Worm (Caenorhabditis elegans) whole organism, L4 larva: ENCODE data around the gene K06B4.15.
A peak's percentile ranks its signal among the peaks of the same experiment; 100 is the strongest.

ENCODE experiments used
- Y105C5A.15 ChIP-seq: fragments of 200-800 bp; sonication (Bioruptor generic); IDR thresholded peaks from 2 replicates; pipeline ENCODE4 v1.3.6; 2022; ENCODE audit warnings: missing genetic modification characterization, missing compliant biosample characterization
- Y48G9A.11 ChIP-seq: fragments of 200-800 bp; sonication (Bioruptor generic); IDR thresholded peaks from 2 replicates; pipeline ENCODE4 v1.3.6; 2022; ENCODE audit warnings: missing genetic modification reagents, missing genetic modification characterization, missing compliant biosample characterization
- ZK337.2 ChIP-seq: fragments of 200-800 bp; sonication (Bioruptor generic); IDR thresholded peaks from 2 replicates; pipeline ENCODE4 v1.3.6; 2022; ENCODE audit warnings: missing genetic modification reagents, missing genetic modification characterization, missing compliant biosample characterization
- ZK546.5 ChIP-seq, 2 experiments: sonication (generic microtip); optimal IDR thresholded peaks; 2 replicates each; lab custom pipeline; 2017; ENCODE audit warnings: missing biosample characterization in 2 of 2, missing genetic modification characterization in 2 of 2
- aha-1 ChIP-seq: fragments of 150-350 bp; peaks from one replicate; lab custom pipeline; 2014; ENCODE audit warnings: missing biosample characterization, missing genetic modification characterization
- arid-1 ChIP-seq: fragments of 200-800 bp; sonication (Bioruptor generic); conservative IDR thresholded peaks from 2 replicates; pipeline ENCODE4 v1.3.6; 2022; ENCODE audit warnings: missing genetic modification reagents, missing genetic modification characterization, missing compliant biosample characterization
- attf-4 ChIP-seq: sonication (generic microtip); optimal IDR thresholded peaks from 3 replicates; lab custom pipeline; 2017; ENCODE audit warnings: missing biosample characterization, missing genetic modification characterization
- ceh-20 ChIP-seq: fragments of 200-800 bp; sonication (Bioruptor generic); IDR thresholded peaks from 2 replicates; pipeline ENCODE4 v1.3.6; 2022; ENCODE audit warnings: missing genetic modification reagents, missing genetic modification characterization, missing compliant biosample characterization
- ces-1 ChIP-seq: fragments of 150-350 bp; sonication (generic microtip); optimal IDR thresholded peaks from 4 replicates; lab custom pipeline; 2014; ENCODE audit warnings: missing biosample characterization, missing genetic modification reagents, missing genetic modification characterization
- cey-2 ChIP-seq: sonication (generic microtip); optimal IDR thresholded peaks from 3 replicates; lab custom pipeline; 2017; ENCODE audit warnings: missing genetic modification characterization, mild to moderate bottlenecking, missing compliant biosample characterization, antibody characterized with exemption, borderline replicate concordance; ENCODE audit not compliant: insufficient read depth
- daf-12 ChIP-seq: fragments of 150-350 bp; optimal IDR thresholded peaks from 2 replicates; lab custom pipeline; 2014; ENCODE audit warnings: missing biosample characterization, missing genetic modification reagents, missing genetic modification characterization
- daf-16 ChIP-seq, 3 experiments: sonication (generic microtip); optimal IDR thresholded peaks; 2 replicates each; lab custom pipeline; 2016 to 2017; ENCODE audit warnings: missing genetic modification characterization in 3 of 3, missing genetic modification reagents in 3 of 3, mild to moderate bottlenecking in 2 of 3, missing compliant biosample characterization in 2 of 3, missing biosample characterization in 1 of 3, moderate library complexity in 1 of 3
- daf-19 ChIP-seq: fragments of 200-800 bp; sonication (Bioruptor generic); conservative IDR thresholded peaks from 2 replicates; pipeline ENCODE4 v1.3.6; 2022; ENCODE audit warnings: missing genetic modification characterization, missing compliant biosample characterization
- daf-8 ChIP-seq: fragments of 200-800 bp; sonication (Bioruptor generic); IDR thresholded peaks from 2 replicates; pipeline ENCODE4 v1.3.6; 2022; ENCODE audit warnings: missing genetic modification characterization, missing compliant biosample characterization
- dmd-6 ChIP-seq: fragments of 200-800 bp; sonication (Bioruptor generic); IDR thresholded peaks from 2 replicates; pipeline ENCODE4 v1.3.6; 2022; ENCODE audit warnings: missing genetic modification reagents, missing genetic modification characterization, missing compliant biosample characterization
- dpl-1 ChIP-seq: fragments of 150-350 bp; optimal IDR thresholded peaks from 2 replicates; lab custom pipeline; 2014; ENCODE audit warnings: missing biosample characterization, missing genetic modification reagents, missing genetic modification characterization
- duxl-1 ChIP-seq: sonication (generic microtip); optimal IDR thresholded peaks from 2 replicates; lab custom pipeline; 2016; ENCODE audit warnings: mild to moderate bottlenecking, missing genetic modification characterization, moderate library complexity, missing compliant biosample characterization; ENCODE audit not compliant: poor library complexity
- dve-1 ChIP-seq: sonication (generic microtip); optimal IDR thresholded peaks from 2 replicates; lab custom pipeline; 2017; ENCODE audit warnings: antibody characterized with exemption, mild to moderate bottlenecking, missing genetic modification characterization, missing compliant biosample characterization; ENCODE audit not compliant: insufficient read depth
- egl-27 ChIP-seq: sonication (generic microtip); optimal IDR thresholded peaks from 3 replicates; lab custom pipeline; 2017; ENCODE audit warnings: missing biosample characterization, missing genetic modification reagents, missing genetic modification characterization
- fos-1 ChIP-seq: fragments of 150-350 bp; optimal IDR thresholded peaks from 2 replicates; lab custom pipeline; 2014; ENCODE audit warnings: missing biosample characterization, missing genetic modification characterization
- gei-8 ChIP-seq: fragments of 200-800 bp; sonication (Bioruptor generic); optimal IDR thresholded peaks from 2 replicates; lab custom pipeline; 2018; ENCODE audit warnings: mild to moderate bottlenecking, missing genetic modification characterization, missing compliant biosample characterization
- hlh-30 ChIP-seq: sonication (generic microtip); optimal IDR thresholded peaks from 2 replicates; lab custom pipeline; 2017; ENCODE audit warnings: antibody characterized with exemption, mild to moderate bottlenecking, missing genetic modification characterization, missing compliant biosample characterization; ENCODE audit not compliant: insufficient read depth
- lim-7 ChIP-seq: fragments of 200-800 bp; sonication (Bioruptor generic); IDR thresholded peaks from 2 replicates; pipeline ENCODE4 v1.3.6; 2022; ENCODE audit warnings: missing genetic modification characterization, missing compliant biosample characterization
- lin-1 ChIP-seq: fragments of 200-800 bp; sonication (Bioruptor generic); IDR thresholded peaks from 2 replicates; pipeline ENCODE4 v1.3.6; 2022; ENCODE audit warnings: missing genetic modification reagents, missing genetic modification characterization, missing compliant biosample characterization
- lin-13 ChIP-seq: fragments of 150-350 bp; optimal IDR thresholded peaks from 2 replicates; lab custom pipeline; 2014; ENCODE audit warnings: missing biosample characterization, missing genetic modification reagents, missing genetic modification characterization
- lin-15B ChIP-seq: fragments of 150-350 bp; sonication (generic microtip); optimal IDR thresholded peaks from 3 replicates; lab custom pipeline; 2014; ENCODE audit warnings: missing biosample characterization, missing genetic modification characterization
- lin-38 ChIP-seq: fragments of 200-800 bp; sonication (Bioruptor generic); IDR thresholded peaks from 2 replicates; pipeline ENCODE4 v1.3.6; 2022; ENCODE audit warnings: missing genetic modification reagents, missing genetic modification characterization, missing compliant biosample characterization
- lin-39 ChIP-seq: fragments of 150-350 bp; optimal IDR thresholded peaks from 2 replicates; lab custom pipeline; 2014; ENCODE audit warnings: missing biosample characterization, missing genetic modification reagents, missing genetic modification characterization
- lir-3 ChIP-seq: sonication (generic microtip); optimal IDR thresholded peaks from 2 replicates; lab custom pipeline; 2016; ENCODE audit warnings: mild to moderate bottlenecking, missing genetic modification characterization, missing compliant biosample characterization
- madf-9 ChIP-seq: fragments of 200-800 bp; sonication (Bioruptor generic); conservative IDR thresholded peaks from 2 replicates; pipeline ENCODE4 v1.3.6; 2022; ENCODE audit warnings: missing genetic modification reagents, missing genetic modification characterization, missing compliant biosample characterization
- mdl-1 ChIP-seq, 2 experiments: fragments of 150-350 bp in 1 of 2; sonication (generic microtip) in 1 of 2; optimal IDR thresholded peaks; 2 replicates each; lab custom pipeline; 2014 to 2017; ENCODE audit warnings: missing biosample characterization in 2 of 2, missing genetic modification characterization in 2 of 2
- mes-2 ChIP-seq: sonication (generic microtip); optimal IDR thresholded peaks from 2 replicates; lab custom pipeline; 2016; ENCODE audit warnings: missing genotype, mild to moderate bottlenecking, missing genetic modification characterization, missing compliant biosample characterization; ENCODE audit not compliant: poor library complexity, severe bottlenecking
- mxl-3 ChIP-seq: fragments of 200-800 bp; sonication (Bioruptor generic); optimal IDR thresholded peaks from 2 replicates; lab custom pipeline; 2018; ENCODE audit warnings: mild to moderate bottlenecking, missing genetic modification characterization, missing compliant biosample characterization
- nhr-11 ChIP-seq: fragments of 150-350 bp; optimal IDR thresholded peaks from 2 replicates; lab custom pipeline; 2014; ENCODE audit warnings: missing biosample characterization, missing genetic modification characterization
- nhr-25 ChIP-seq: sonication (generic microtip); optimal IDR thresholded peaks from 2 replicates; lab custom pipeline; 2017; ENCODE audit warnings: missing genetic modification characterization, mild to moderate bottlenecking, missing compliant biosample characterization, antibody characterized with exemption, moderate library complexity, borderline replicate concordance; ENCODE audit not compliant: insufficient read depth
- nhr-48 ChIP-seq: sonication (generic microtip); optimal IDR thresholded peaks from 2 replicates; lab custom pipeline; 2016; ENCODE audit warnings: mild to moderate bottlenecking, missing genetic modification characterization, missing compliant biosample characterization
- php-3 ChIP-seq: fragments of 200-800 bp; sonication (Bioruptor generic); IDR thresholded peaks from 2 replicates; pipeline ENCODE4 v1.3.6; 2022; ENCODE audit warnings: missing genetic modification reagents, missing genetic modification characterization, missing compliant biosample characterization
- pqm-1 ChIP-seq: sonication (generic microtip); optimal IDR thresholded peaks from 2 replicates; lab custom pipeline; 2017; ENCODE audit warnings: missing biosample characterization, missing genetic modification characterization
- rbr-2 ChIP-seq: sonication (generic microtip); optimal IDR thresholded peaks from 2 replicates; lab custom pipeline; 2016; ENCODE audit warnings: missing genotype, missing genetic modification characterization, missing compliant biosample characterization
- skn-1 ChIP-seq: fragments of 150-350 bp; optimal IDR thresholded peaks from 2 replicates; lab custom pipeline; 2014; ENCODE audit warnings: missing biosample characterization, missing genetic modification characterization
- snpc-1.2 ChIP-seq: fragments of 200-800 bp; sonication (Bioruptor generic); IDR thresholded peaks from 2 replicates; pipeline ENCODE4 v1.3.6; 2022; ENCODE audit warnings: missing genetic modification reagents, missing genetic modification characterization, missing compliant biosample characterization
- snpc-4 ChIP-seq: fragments of 150-350 bp; optimal IDR thresholded peaks from 2 replicates; lab custom pipeline; 2014; ENCODE audit warnings: missing biosample characterization, missing genetic modification characterization
- tag-97 ChIP-seq: fragments of 200-800 bp; sonication (Bioruptor generic); IDR thresholded peaks from 2 replicates; pipeline ENCODE4 v1.3.6; 2022; ENCODE audit warnings: missing genetic modification characterization, missing compliant biosample characterization
- tra-1 ChIP-seq: fragments of 200-800 bp; sonication (Bioruptor generic); IDR thresholded peaks from 2 replicates; pipeline ENCODE4 v1.3.6; 2022; ENCODE audit warnings: missing genetic modification reagents, missing genetic modification characterization, missing compliant biosample characterization
- zfp-2 ChIP-seq: sonication (generic microtip); optimal IDR thresholded peaks from 2 replicates; lab custom pipeline; 2016; ENCODE audit warnings: mild to moderate bottlenecking, missing genetic modification characterization, missing compliant biosample characterization
- zfp-3 ChIP-seq: fragments of 200-800 bp; sonication (Bioruptor generic); conservative IDR thresholded peaks from 2 replicates; pipeline ENCODE4 v1.3.6; 2022; ENCODE audit warnings: missing genetic modification reagents, missing genetic modification characterization, missing compliant biosample characterization
- zip-2 ChIP-seq: fragments of 150-350 bp; optimal IDR thresholded peaks from 2 replicates; lab custom pipeline; 2014; ENCODE audit warnings: missing biosample characterization, missing genetic modification characterization
- ztf-7 ChIP-seq: fragments of 150-350 bp; optimal IDR thresholded peaks from 2 replicates; lab custom pipeline; 2014; ENCODE audit warnings: missing biosample characterization, missing genetic modification characterization

Gene K06B4.15

DNA sequence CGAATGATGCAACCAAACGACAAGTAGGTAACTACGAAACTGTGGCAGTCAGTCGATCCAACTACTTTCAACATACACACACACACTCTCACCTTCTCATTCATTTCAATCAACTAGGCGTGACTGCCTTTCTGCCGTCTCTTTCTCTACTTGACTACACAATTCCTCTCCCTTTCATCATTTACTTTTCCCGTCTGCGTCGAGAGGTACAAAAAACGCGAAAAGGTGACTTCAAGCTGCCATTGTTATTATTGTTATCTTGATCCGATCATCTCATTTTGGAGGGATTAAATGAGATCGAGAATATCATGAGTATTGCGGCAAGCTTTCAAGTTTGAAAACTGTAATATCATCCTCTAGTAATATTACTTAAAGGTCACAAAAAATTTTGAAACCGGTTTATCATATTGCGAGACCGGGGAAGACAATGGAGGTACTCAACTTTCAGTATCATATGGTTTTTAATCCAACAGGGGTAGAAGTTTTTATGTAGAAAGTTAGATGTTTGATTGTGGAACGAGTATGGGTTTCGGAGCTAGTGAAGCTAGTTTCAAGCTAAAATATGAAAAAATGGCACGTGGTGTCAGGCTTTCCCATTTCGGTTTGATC lies 6.1 kb upstream of the K06B4.15 start (continued):
- TF ChIP-seq snpc-4 (no peak), dve-1 (peak; percentile 92), duxl-1 (tag; lab: Kevin White, UChicago) (no peak), zip-2 (no peak)

DNA sequence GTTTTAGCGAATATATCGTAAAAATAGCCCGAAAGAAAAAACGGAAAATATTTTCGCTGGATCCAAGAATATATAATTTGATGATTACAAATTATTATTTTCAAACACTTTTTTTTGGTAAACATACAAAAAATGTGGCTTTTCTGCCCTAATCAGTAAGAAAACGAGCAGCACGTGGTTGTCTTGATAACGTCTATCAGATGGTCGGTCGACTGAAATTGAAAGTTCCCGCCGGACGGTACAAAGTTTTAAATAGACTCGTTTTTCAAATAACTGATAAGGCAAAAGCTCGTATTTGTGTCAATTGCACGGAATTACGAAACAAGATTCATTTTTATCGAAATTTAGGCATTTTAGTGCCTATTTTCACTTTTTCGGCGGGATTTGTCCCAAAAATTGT lies 3.5 kb upstream of the K06B4.15 start:
- TF ChIP-seq ZK546.5 (tag; optimal IDR thresholded peaks at IDR 0.05; lab: Kevin White, UChicago) (no peak), ces-1 (GFP tag; lab: Kevin White, UChicago) (no peak), cey-2 (tag; lab: Kevin White, UChicago) (no peak), lin-38 (no peak), attf-4 (tag; lab: Kevin White, UChicago) (no peak), lin-39 (tag; lab: Kevin White, UChicago) (no peak), rbr-2 (tag; lab: Kevin White, UChicago) (no peak), lin-1 (GFP tag; lab: Robert Waterston, UW) (0 out of 2 replicates have a peak, but pooled peaks have one; percentile 47), ZK337.2 (GFP tag; lab: Robert Waterston, UW) (no peak), lin-13 (GFP tag; lab: Kevin White, UChicago) (no peak), zfp-2 (tag; lab: Kevin White, UChicago) (no peak), Y48G9A.11 (GFP tag; lab: Robert Waterston, UW) (no peak), ceh-20 (GFP tag; lab: Robert Waterston, UW) (no peak), aha-1 (tag; lab: Kevin White, UChicago) (no peak), fos-1 (no peak), daf-16 (GFP tag; optimal IDR thresholded peaks at IDR 0.05; lab: Kevin White, UChicago) (peak in 1 of 2 experiments; percentile 77), daf-16 (tag; optimal IDR thresholded peaks at IDR 0.05; lab: Kevin White, UChicago) (peak; percentile 99), php-3 (GFP tag; lab: Robert Waterston, UW) (peak; percentile 63; the same call in 1 of the 2 replicates), dve-1 (peak; percentile 96), ztf-7 (no peak), tag-97 (no peak), dpl-1 (GFP tag; lab: Kevin White, UChicago) (no peak), daf-12 (tag; lab: Kevin White, UChicago) (no peak), mxl-3 (GFP tag; lab: Kevin White, UChicago) (peak; percentile 85), pqm-1 (tag; lab: Kevin White, UChicago) (peak; percentile 90), lim-7 (GFP tag; lab: Robert Waterston, UW) (no peak), skn-1 (tag; lab: Kevin White, UChicago) (no peak), lir-3 (no peak), dmd-6 (GFP tag; lab: Robert Waterston, UW) (peak; percentile 99), zfp-3 (GFP tag; lab: Robert Waterston, UW) (no peak), snpc-1.2 (GFP tag; lab: Robert Waterston, UW) (no peak), daf-19 (GFP tag; lab: Robert Waterston, UW) (no peak), mes-2 (tag; lab: Kevin White, UChicago) (peak; percentile 51), lin-15B (tag; lab: Kevin White, UChicago) (no peak), nhr-11 (tag; lab: Kevin White, UChicago) (no peak), gei-8 (GFP tag; lab: Kevin White, UChicago) (no peak), arid-1 (GFP tag; lab: Robert Waterston, UW) (no peak), nhr-25 (no peak), madf-9 (GFP tag; lab: Robert Waterston, UW) (no peak), nhr-48 (tag; lab: Kevin White, UChicago) (peak; percentile 68), Y105C5A.15 (GFP tag; lab: Robert Waterston, UW) (no peak), egl-27 (no peak), mdl-1 (tag; optimal IDR thresholded peaks at IDR 0.05; lab: Kevin White, UChicago) (peak in 1 of 2 experiments; percentile 72), tra-1 (GFP tag; lab: Robert Waterston, UW) (peak; percentile 74), daf-8 (GFP tag; lab: Robert Waterston, UW) (no peak), hlh-30 (tag; lab: Kevin White, UChicago) (peak; percentile 61)
